Worm (Caenorhabditis elegans) whole organism, early embryonic: ENCODE data around the gene R05D8.9.

Source experiments
- B0310.2 ChIP-seq: sonication (generic microtip); optimal IDR thresholded peaks from 2 replicates; lab custom pipeline; 2016; ENCODE audit warnings: mild to moderate bottlenecking, missing genetic modification characterization, missing compliant biosample characterization
- aly-1 ChIP-seq: sonication (generic microtip); optimal IDR thresholded peaks from 2 replicates; lab custom pipeline; 2016; ENCODE audit warnings: missing genetic modification characterization, missing compliant biosample characterization
- ama-1 ChIP-seq: fragments of 150-350 bp; optimal IDR thresholded peaks from 2 replicates; lab custom pipeline; 2014
- ceh-36 ChIP-seq: sonication (generic microtip); optimal IDR thresholded peaks from 2 replicates; lab custom pipeline; 2016; ENCODE audit warnings: missing genetic modification characterization, inconsistent platforms, missing compliant biosample characterization
- ets-7 ChIP-seq: sonication (generic microtip); optimal IDR thresholded peaks from 2 replicates; lab custom pipeline; 2016; ENCODE audit warnings: missing genotype, missing genetic modification characterization, missing compliant biosample characterization
- flt-1 ChIP-seq: fragments of 200-800 bp; sonication (Bioruptor generic); IDR thresholded peaks from 2 replicates; pipeline ENCODE4 v1.3.6; 2022; ENCODE audit warnings: missing genetic modification characterization, missing compliant biosample characterization
- hmg-4 ChIP-seq: fragments of 200-800 bp; sonication (Bioruptor generic); optimal IDR thresholded peaks from 2 replicates; lab custom pipeline; 2018; ENCODE audit warnings: mild to moderate bottlenecking, missing genetic modification characterization, missing compliant biosample characterization
- hnd-1 ChIP-seq: sonication (generic microtip); optimal IDR thresholded peaks from 2 replicates; lab custom pipeline; 2016; ENCODE audit warnings: missing genetic modification characterization, missing compliant biosample characterization
- pes-1 ChIP-seq: fragments of 200-800 bp; sonication (Bioruptor generic); IDR thresholded peaks from 2 replicates; pipeline ENCODE4 v1.3.6; 2022; ENCODE audit warnings: missing genetic modification reagents, missing genetic modification characterization, missing compliant biosample characterization
- scrt-1 ChIP-seq: fragments of 200-800 bp; sonication (Bioruptor generic); IDR thresholded peaks from 2 replicates; pipeline ENCODE4 v1.3.6; 2022; ENCODE audit warnings: missing genetic modification characterization, missing compliant biosample characterization
- sea-1 ChIP-seq: fragments of 200-800 bp; sonication (Bioruptor generic); conservative IDR thresholded peaks from 2 replicates; pipeline ENCODE4 v1.3.6; 2022; ENCODE audit warnings: missing genetic modification characterization, missing compliant biosample characterization
- tbx-11 ChIP-seq: fragments of 200-800 bp; sonication (Bioruptor generic); IDR thresholded peaks from 2 replicates; pipeline ENCODE4 v1.3.6; 2022; ENCODE audit warnings: missing genetic modification characterization, missing compliant biosample characterization
- tbx-37 ChIP-seq: fragments of 200-800 bp; sonication (Bioruptor generic); conservative IDR thresholded peaks from 2 replicates; pipeline ENCODE4 v1.3.6; 2022; ENCODE audit warnings: missing genetic modification reagents, missing genetic modification characterization, missing compliant biosample characterization
- tra-4 ChIP-seq: sonication (generic microtip); optimal IDR thresholded peaks from 2 replicates; lab custom pipeline; 2017; ENCODE audit warnings: missing genetic modification characterization, missing compliant biosample characterization

DNA sequence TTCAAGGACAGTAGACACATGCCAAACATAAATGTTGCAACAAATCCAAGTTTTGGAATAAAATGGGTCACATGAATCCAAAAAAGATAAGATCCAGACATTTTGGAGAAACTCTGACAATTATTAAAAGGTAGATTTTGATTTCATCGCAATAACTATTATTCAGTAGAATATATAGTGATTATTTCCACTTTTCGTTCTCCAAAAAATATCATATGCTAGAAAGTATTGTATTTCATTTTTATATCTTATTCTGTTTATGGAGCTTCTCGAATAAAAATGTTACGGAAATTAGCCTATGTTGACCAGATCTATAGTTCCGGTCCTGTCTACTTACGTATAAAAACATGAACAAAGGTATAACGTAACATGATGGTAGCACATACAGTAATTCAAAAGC is 40.3 kb downstream of the R05D8.9 start, which contains the start of gene str-13:
- no peak for TF ChIP-seq ets-7
- TF ChIP-seq tra-4 (tag; lab: Kevin White, UChicago) = no peak
- TF ChIP-seq flt-1 (GFP tag; lab: Robert Waterston, UW) = no peak
- TF ChIP-seq sea-1 (GFP tag; lab: Robert Waterston, UW) = no peak
- no peak for TF ChIP-seq aly-1 (tag; lab: Kevin White, UChicago)
- TF ChIP-seq tbx-11 (GFP tag; lab: Robert Waterston, UW) = no peak
- TF ChIP-seq hnd-1 (tag; lab: Kevin White, UChicago) = no peak
- no peak for TF ChIP-seq ama-1 (lab: Kevin White, UChicago)
- TF ChIP-seq scrt-1 = no peak
- no peak for TF ChIP-seq B0310.2 (tag; lab: Kevin White, UChicago)
- TF ChIP-seq pes-1 (GFP tag; lab: Robert Waterston, UW) = no peak
- no peak for TF ChIP-seq tbx-37 (GFP tag; lab: Robert Waterston, UW)
- no peak for TF ChIP-seq ceh-36
- TF ChIP-seq hmg-4 = no peak
